Worm (Caenorhabditis elegans): ENCODE results near the gene hlh-28.

DNA sequence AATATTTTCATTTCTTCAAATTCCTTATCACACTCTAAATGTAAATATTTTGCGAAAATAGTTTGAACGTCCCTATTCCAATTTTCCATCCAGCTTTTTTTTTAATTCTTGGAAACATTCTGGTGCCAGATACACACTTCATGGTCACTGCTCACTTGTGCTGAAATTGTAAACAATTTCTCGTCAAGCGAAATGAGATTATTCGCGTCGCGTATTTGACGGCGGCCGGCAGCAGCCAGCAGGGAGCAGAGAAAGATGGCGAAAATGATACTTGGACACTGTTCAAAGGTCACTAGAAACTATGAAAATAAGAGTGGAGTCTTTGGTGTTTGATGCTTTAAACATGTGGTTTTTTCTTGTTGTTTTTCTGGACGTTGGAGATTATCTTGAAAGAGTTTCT lies 46.4 kb upstream of the hlh-28 start:
- TF ChIP-seq B0019.2 (GFP tag; conservative IDR thresholded peaks at IDR 0.05): no peak
- no peak for TF ChIP-seq sptf-2 (GFP tag; optimal IDR thresholded peaks at IDR 0.05)
- no peak for TF ChIP-seq nhr-27 (tag; optimal IDR thresholded peaks at IDR 0.05)
